Fruit fly (Drosophila melanogaster): ENCODE results near the gene ppk31.

The ppk31 gene

DNA sequence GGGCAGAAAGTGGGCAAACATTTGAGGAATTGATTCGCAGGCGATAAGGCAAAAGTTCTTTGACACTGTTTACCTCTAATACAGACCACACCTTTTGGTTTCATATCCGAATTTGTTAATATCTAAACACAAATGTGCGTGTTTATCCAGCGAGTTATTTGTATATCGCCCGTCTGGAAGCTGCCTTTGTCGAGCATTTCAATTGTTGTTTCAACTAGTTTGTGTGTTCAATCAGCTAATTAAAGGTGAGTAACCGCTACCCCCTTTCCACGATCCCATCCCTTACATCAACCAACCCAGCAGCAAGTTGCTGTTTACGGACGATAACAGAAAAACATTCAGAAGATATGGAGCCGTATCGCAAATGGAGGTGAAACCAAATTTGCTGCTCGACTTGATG, 31.5 kb upstream of the ppk31 start (continued):
- TF ChIP-seq CG12942 (GFP tag; optimal IDR thresholded peaks at IDR 0.05) (no peak), stc (GFP tag; IDR thresholded peaks at IDR 0.05) (peak; percentile 25; the same call in 1 of the 2 replicates), CG1024 (GFP tag; IDR thresholded peaks at IDR 0.05) (no peak), lmd (GFP tag; IDR thresholded peaks at IDR 0.05) (peak; percentile 28; the same call in 1 of the 2 replicates), CG11723 (GFP tag; optimal IDR thresholded peaks at IDR 0.05) (peak; percentile 17), eyg (GFP tag; optimal IDR thresholded peaks at IDR 0.05) (peak; percentile 43), btn (GFP tag; optimal IDR thresholded peaks at IDR 0.05) (no peak), CG11504 (tag; optimal IDR thresholded peaks at IDR 0.05) (no peak), CG10462 (GFP tag; optimal IDR thresholded peaks at IDR 0.05) (no peak), CG8944 (GFP tag; optimal IDR thresholded peaks at IDR 0.05) (no peak), CG12299 (tag; optimal IDR thresholded peaks at IDR 0.05) (peak; percentile 8), CG18599 (GFP tag; optimal IDR thresholded peaks at IDR 0.05) (peak; percentile 85), unc-4 (GFP tag; IDR thresholded peaks at IDR 0.05; ENCODE audit: partially characterized antibody) (no peak), Tbp (GFP tag; optimal IDR thresholded peaks at IDR 0.05) (no peak), CG11398 (GFP tag; optimal IDR thresholded peaks at IDR 0.05) (peak; percentile 29), Vsx1 (GFP tag; optimal IDR thresholded peaks at IDR 0.05) (peak; percentile 71), Hmx (GFP tag; optimal IDR thresholded peaks at IDR 0.05) (no peak), CG17359 (tag; optimal IDR thresholded peaks at IDR 0.05) (peak; percentile 58), kah (GFP tag; optimal IDR thresholded peaks at IDR 0.05) (no peak), hbn (GFP tag; IDR thresholded peaks at IDR 0.05; ENCODE audit: partially characterized antibody) (no peak), da (GFP tag; optimal IDR thresholded peaks at IDR 0.05) (peak; percentile 20), CG17361 (GFP tag; IDR thresholded peaks at IDR 0.05) (no peak), CG10654 (GFP tag; optimal IDR thresholded peaks at IDR 0.05) (peak; percentile 16), scrt (GFP tag; optimal IDR thresholded peaks at IDR 0.05) (peak; percentile 52), cad (GFP tag; optimal IDR thresholded peaks at IDR 0.05) (no peak), CG3407 (GFP tag; optimal IDR thresholded peaks at IDR 0.05) (no peak), jing (GFP tag; optimal IDR thresholded peaks at IDR 0.05) (no peak), her (GFP tag; optimal IDR thresholded peaks at IDR 0.05) (peak; percentile 68), peb (GFP tag; IDR thresholded peaks at IDR 0.05) (no peak), sisA (GFP tag; IDR thresholded peaks at IDR 0.05) (no peak), mam (GFP tag; optimal IDR thresholded peaks at IDR 0.05) (peak; percentile 10), Dip3 (GFP tag; optimal IDR thresholded peaks at IDR 0.05) (peak; percentile 56), CG16815 (GFP tag; optimal IDR thresholded peaks at IDR 0.05) (no peak), Eip74EF (GFP tag; optimal IDR thresholded peaks at IDR 0.05) (no peak), amos (GFP tag; IDR thresholded peaks at IDR 0.05; ENCODE audit: partially characterized antibody) (no peak), ci (GFP tag; IDR thresholded peaks at IDR 0.05) (peak; percentile 58; the same call in 2 of the 3 replicates), rib (GFP tag; IDR thresholded peaks at IDR 0.05) (peak; percentile 66), ttk (GFP tag; IDR thresholded peaks at IDR 0.05) (no peak), ap (GFP tag; IDR thresholded peaks at IDR 0.05) (no peak), tna (GFP tag; IDR thresholded peaks at IDR 0.05; ENCODE audit: partially characterized antibody) (no peak), Dfd (GFP tag; optimal IDR thresholded peaks at IDR 0.05) (no peak), sima (GFP tag; optimal IDR thresholded peaks at IDR 0.05) (no peak), Atf6 (GFP tag; IDR thresholded peaks at IDR 0.05) (peak; percentile 84), ssp (GFP tag; IDR thresholded peaks at IDR 0.05) (no peak), D19B (GFP tag; optimal IDR thresholded peaks at IDR 0.05) (no peak), E2f2 (GFP tag; IDR thresholded peaks at IDR 0.05) (no peak), CG10274 (GFP tag; optimal IDR thresholded peaks at IDR 0.05) (peak; percentile 25), CG9609 (GFP tag; optimal IDR thresholded peaks at IDR 0.05) (no peak), tap (tag; optimal IDR thresholded peaks at IDR 0.05) (no peak), CG17186 (GFP tag; optimal IDR thresholded peaks at IDR 0.05) (no peak), p53 (GFP tag; optimal IDR thresholded peaks at IDR 0.05) (no peak), gcm2 (GFP tag; optimal IDR thresholded peaks at IDR 0.05) (no peak)
